Worm (Caenorhabditis elegans) whole organism, late embryonic: ENCODE data around the gene idpp-6.
A peak's percentile ranks its signal among the peaks of the same experiment; 100 is the strongest.

ENCODE experiments used
- F13H6.1 ChIP-seq: sonication (generic microtip); optimal IDR thresholded peaks from 2 replicates; lab custom pipeline; 2016; ENCODE audit warnings: missing genetic modification characterization, missing compliant biosample characterization
- che-1 ChIP-seq: sonication (generic microtip); optimal IDR thresholded peaks from 2 replicates; lab custom pipeline; 2016; ENCODE audit warnings: mild to moderate bottlenecking, missing genetic modification characterization, missing compliant biosample characterization
- eyg-1 ChIP-seq: sonication (generic microtip); optimal IDR thresholded peaks from 2 replicates; lab custom pipeline; 2016; ENCODE audit warnings: missing genotype, missing genetic modification characterization, missing compliant biosample characterization
- fkh-10 ChIP-seq: fragments of 150-350 bp; optimal IDR thresholded peaks from 2 replicates; lab custom pipeline; 2014; ENCODE audit warnings: missing biosample characterization, missing genetic modification reagents, missing genetic modification characterization
- hlh-30 ChIP-seq: sonication (generic microtip); optimal IDR thresholded peaks from 2 replicates; lab custom pipeline; 2017; ENCODE audit warnings: antibody characterized with exemption, missing genetic modification characterization, missing compliant biosample characterization; ENCODE audit not compliant: insufficient read depth
- rnt-1 ChIP-seq: sonication (generic microtip); optimal IDR thresholded peaks from 2 replicates; lab custom pipeline; 2016; ENCODE audit warnings: missing genetic modification characterization, missing compliant biosample characterization
- tbx-7 ChIP-seq: sonication (generic microtip); optimal IDR thresholded peaks from 2 replicates; lab custom pipeline; 2016; ENCODE audit warnings: missing genotype, missing genetic modification characterization, missing compliant biosample characterization

DNA sequence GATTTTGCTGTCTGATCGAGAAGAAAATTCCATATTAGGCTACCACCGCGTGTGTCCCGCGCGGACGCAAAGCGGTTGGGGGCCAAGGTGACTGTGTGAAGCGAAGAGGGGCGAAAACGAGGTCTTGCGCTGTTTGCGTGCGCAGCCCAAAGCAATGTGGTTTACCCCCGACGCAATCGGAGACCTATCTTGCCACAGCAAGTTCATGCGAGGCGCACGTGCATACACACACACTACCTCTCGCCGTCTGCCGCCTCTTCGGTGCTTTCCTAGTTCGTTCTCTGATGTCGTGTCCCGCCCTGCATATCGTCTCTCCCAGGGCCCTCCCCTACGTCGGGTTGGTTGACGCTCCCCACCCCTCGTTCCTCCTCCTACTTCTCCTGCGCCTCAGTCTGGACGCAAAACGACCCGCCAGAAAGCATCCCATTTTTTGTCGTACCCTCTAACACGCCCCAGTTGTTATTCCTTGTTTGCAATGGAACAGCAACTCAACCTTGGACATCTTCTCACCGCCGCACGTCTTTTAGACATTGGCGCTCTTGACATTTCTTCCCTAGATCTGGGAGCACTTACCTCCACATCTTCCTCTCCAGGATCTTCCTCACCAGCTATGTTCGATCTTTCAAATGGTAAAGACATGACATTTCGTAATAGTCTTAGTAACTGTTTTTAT, 40.8 kb upstream of the idpp-6 start, which contains the start of gene mdl-1:
- peak; percentile 97 for TF ChIP-seq rnt-1 (tag; lab: Kevin White, UChicago)
- TF ChIP-seq hlh-30, result peak; percentile 89
- TF ChIP-seq eyg-1 (tag; lab: Kevin White, UChicago), result peak; percentile 69
- TF ChIP-seq tbx-7, result no peak
- peak; percentile 54 for TF ChIP-seq F13H6.1 (tag; lab: Kevin White, UChicago)
- no peak for TF ChIP-seq che-1 (tag; lab: Kevin White, UChicago)
- TF ChIP-seq fkh-10 (GFP tag; lab: Kevin White, UChicago), result no peak
